Worm (Caenorhabditis elegans) whole organism, young adult: Measurements from ENCODE around the gene Y71G10AR.4.

Experiments
- athp-1 ChIP-seq: sonication (generic microtip); optimal IDR thresholded peaks from 2 replicates; lab custom pipeline; 2017; ENCODE audit warnings: mild to moderate bottlenecking, missing genetic modification characterization, missing compliant biosample characterization
- mxl-1 ChIP-seq: sonication (generic microtip); optimal IDR thresholded peaks from 2 replicates; lab custom pipeline; 2016; ENCODE audit warnings: missing genetic modification characterization, missing compliant biosample characterization
- unc-62 ChIP-seq: fragments of 150-350 bp; optimal IDR thresholded peaks from 2 replicates; lab custom pipeline; 2014; ENCODE audit warnings: missing biosample characterization, missing genetic modification reagents, missing genetic modification characterization

DNA sequence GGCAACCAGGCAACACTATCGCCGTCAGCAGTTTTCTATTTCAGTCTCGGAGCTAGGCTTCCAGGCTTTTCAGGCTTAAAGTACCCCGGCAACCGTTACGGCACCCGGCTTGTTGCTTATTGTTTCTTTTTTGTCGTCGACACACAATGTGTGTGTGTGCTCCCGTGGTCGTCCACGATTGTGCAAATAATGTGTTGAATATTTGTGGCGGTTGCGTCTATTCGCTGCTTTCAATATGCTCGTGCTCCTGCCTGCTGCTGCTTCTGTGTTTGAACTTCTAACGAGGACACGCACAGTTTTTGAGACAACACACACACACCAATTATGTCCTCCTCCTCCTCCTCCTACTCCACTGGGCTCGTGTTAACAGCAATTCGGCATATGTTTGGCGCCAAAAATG, 22.5 kb downstream of the Y71G10AR.4 start:
- TF ChIP-seq athp-1 (tag; lab: Kevin White, UChicago) (no peak), unc-62 (GFP tag; lab: Kevin White, UChicago) (no peak), mxl-1 (tag; lab: Kevin White, UChicago) (no peak)
